Worm (Caenorhabditis elegans) whole organism, L3 larva: ENCODE measurements around the gene E02A10.4.
A peak's percentile ranks its signal among the peaks of the same experiment; 100 is the strongest.

Experiments
- R02D3.7 ChIP-seq: fragments of 150-350 bp; optimal IDR thresholded peaks from 2 replicates; lab custom pipeline; 2014; ENCODE audit warnings: missing biosample characterization, missing genetic modification characterization
- ZK546.5 ChIP-seq: sonication (generic microtip); optimal IDR thresholded peaks from 2 replicates; lab custom pipeline; 2017; ENCODE audit warnings: missing biosample characterization, missing genetic modification characterization
- ama-1 ChIP-seq: fragments of 150-350 bp; optimal IDR thresholded peaks from 2 replicates; lab custom pipeline; 2018
- ceh-16 ChIP-seq: sonication (generic microtip); optimal IDR thresholded peaks from 2 replicates; lab custom pipeline; 2017; ENCODE audit warnings: missing biosample characterization, missing genetic modification characterization
- ceh-28 ChIP-seq: fragments of 150-350 bp; optimal IDR thresholded peaks from 2 replicates; lab custom pipeline; 2014; ENCODE audit warnings: missing biosample characterization, missing genetic modification reagents, missing genetic modification characterization
- ceh-82 ChIP-seq: fragments of 150-350 bp; optimal IDR thresholded peaks from 2 replicates; lab custom pipeline; 2014; ENCODE audit warnings: missing biosample characterization, missing genetic modification characterization
- egl-27 ChIP-seq: sonication (generic microtip); optimal IDR thresholded peaks from 4 replicates; lab custom pipeline; 2017; ENCODE audit warnings: missing biosample characterization, missing genetic modification reagents, missing genetic modification characterization
- egl-5 ChIP-seq: fragments of 150-350 bp; optimal IDR thresholded peaks from 2 replicates; lab custom pipeline; 2017; ENCODE audit warnings: missing biosample characterization, missing genetic modification reagents, missing genetic modification characterization, inconsistent platforms
- elt-1 ChIP-seq: fragments of 150-350 bp; optimal IDR thresholded peaks from 2 replicates; lab custom pipeline; 2014; ENCODE audit warnings: missing biosample characterization, missing genetic modification characterization
- elt-3 ChIP-seq, 3 experiments: fragments of 150-350 bp in 1 of 3; sonication (generic microtip) in 2 of 3; optimal IDR thresholded peaks; 2 replicates in 2 of 3; 4 replicates in 1 of 3; lab custom pipeline; 2014 to 2017; ENCODE audit warnings: missing biosample characterization in 3 of 3, missing genetic modification characterization in 3 of 3
- fkh-2 ChIP-seq: fragments of 150-350 bp; optimal IDR thresholded peaks from 2 replicates; lab custom pipeline; 2014; ENCODE audit warnings: missing biosample characterization, missing genetic modification reagents, missing genetic modification characterization
- fos-1 ChIP-seq: fragments of 150-350 bp; optimal IDR thresholded peaks from 2 replicates; lab custom pipeline; 2014; ENCODE audit warnings: missing biosample characterization, missing genetic modification characterization
- jun-1 ChIP-seq: fragments of 150-350 bp; optimal IDR thresholded peaks from 2 replicates; lab custom pipeline; 2014; ENCODE audit warnings: missing biosample characterization, missing genetic modification reagents, missing genetic modification characterization
- lin-15B ChIP-seq: fragments of 150-350 bp; optimal IDR thresholded peaks from 2 replicates; lab custom pipeline; 2014; ENCODE audit warnings: missing biosample characterization, missing genetic modification characterization
- lin-39 ChIP-seq: fragments of 150-350 bp; optimal IDR thresholded peaks from 2 replicates; lab custom pipeline; 2018; ENCODE audit warnings: missing biosample characterization, missing genetic modification reagents, missing genetic modification characterization
- lsy-12 ChIP-seq: sonication (generic microtip); optimal IDR thresholded peaks from 2 replicates; lab custom pipeline; 2016; ENCODE audit warnings: mild to moderate bottlenecking, missing genetic modification characterization, missing compliant biosample characterization
- mdl-1 ChIP-seq: fragments of 150-350 bp; optimal IDR thresholded peaks from 2 replicates; lab custom pipeline; 2014; ENCODE audit warnings: missing biosample characterization, missing genetic modification characterization
- mml-1 ChIP-seq: fragments of 150-350 bp; sonication (generic microtip); optimal IDR thresholded peaks from 3 replicates; lab custom pipeline; 2014; ENCODE audit warnings: missing biosample characterization, missing genetic modification characterization
- nfya-1 ChIP-seq: sonication (generic microtip); optimal IDR thresholded peaks from 2 replicates; lab custom pipeline; 2017; ENCODE audit warnings: missing genetic modification characterization, mild to moderate bottlenecking, missing compliant biosample characterization, antibody characterized with exemption, moderate library complexity; ENCODE audit not compliant: insufficient read depth
- nhr-11 ChIP-seq: fragments of 150-350 bp; optimal IDR thresholded peaks from 2 replicates; lab custom pipeline; 2014; ENCODE audit warnings: missing biosample characterization, missing genetic modification characterization
- nhr-237 ChIP-seq: fragments of 150-350 bp; optimal IDR thresholded peaks from 2 replicates; lab custom pipeline; 2014; ENCODE audit warnings: missing biosample characterization, missing genetic modification characterization
- nhr-43 ChIP-seq: sonication (generic microtip); optimal IDR thresholded peaks from 2 replicates; lab custom pipeline; 2016; ENCODE audit warnings: mild to moderate bottlenecking, missing genetic modification characterization, missing compliant biosample characterization; ENCODE audit not compliant: poor library complexity, severe bottlenecking
- nhr-67 ChIP-seq: fragments of 150-350 bp; optimal IDR thresholded peaks from 2 replicates; lab custom pipeline; 2014; ENCODE audit warnings: missing biosample characterization, missing genetic modification characterization
- pha-4 ChIP-seq: fragments of 150-350 bp; optimal IDR thresholded peaks from 2 replicates; lab custom pipeline; 2014; ENCODE audit warnings: missing biosample characterization, missing genetic modification reagents, missing genetic modification characterization
- pqm-1 ChIP-seq: fragments of 150-350 bp; optimal IDR thresholded peaks from 2 replicates; lab custom pipeline; 2017; ENCODE audit warnings: missing biosample characterization, missing genetic modification characterization, inconsistent platforms
- sea-2 ChIP-seq: fragments of 150-350 bp; sonication (generic microtip); optimal IDR thresholded peaks from 4 replicates; lab custom pipeline; 2014; ENCODE audit warnings: missing biosample characterization, missing genetic modification reagents, missing genetic modification characterization
- skn-1 ChIP-seq: fragments of 150-350 bp; optimal IDR thresholded peaks from 2 replicates; lab custom pipeline; 2014; ENCODE audit warnings: missing biosample characterization, missing genetic modification characterization
- snpc-4 ChIP-seq: fragments of 150-350 bp; optimal IDR thresholded peaks from 2 replicates; lab custom pipeline; 2014; ENCODE audit warnings: missing biosample characterization, missing genetic modification characterization
- unc-62 ChIP-seq: fragments of 150-350 bp; sonication (generic microtip); optimal IDR thresholded peaks from 4 replicates; lab custom pipeline; 2014; ENCODE audit warnings: missing biosample characterization, missing genetic modification reagents, missing genetic modification characterization
- zag-1 ChIP-seq: fragments of 150-350 bp; optimal IDR thresholded peaks from 2 replicates; lab custom pipeline; 2014; ENCODE audit warnings: missing biosample characterization, missing genetic modification characterization
- ztf-11 ChIP-seq: fragments of 150-350 bp; optimal IDR thresholded peaks from 2 replicates; lab custom pipeline; 2014; ENCODE audit warnings: missing biosample characterization, missing genetic modification characterization

Gene E02A10.4

DNA sequence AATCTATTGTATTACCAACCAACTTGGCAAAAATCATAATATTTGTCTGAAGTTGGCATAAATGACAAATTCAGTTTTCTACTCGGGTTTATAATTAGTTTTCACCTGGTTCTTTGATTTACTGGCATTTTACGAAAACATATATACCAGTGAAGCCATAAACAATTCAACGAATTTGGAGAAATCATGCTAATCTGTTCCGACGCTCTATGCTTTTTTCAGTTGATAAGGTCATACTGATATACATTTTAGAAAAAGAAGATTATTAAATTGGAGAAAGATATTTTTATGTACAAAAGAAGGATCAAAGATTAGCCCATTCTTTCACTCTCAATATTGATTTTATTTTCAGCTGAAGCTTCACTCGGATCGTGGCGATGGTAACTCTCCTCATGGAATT lies 19.0 kb upstream of the E02A10.4 start:
- TF ChIP-seq nhr-43 (tag; lab: Kevin White, UChicago) (no peak), nhr-67 (tag; lab: Kevin White, UChicago) (no peak), ZK546.5 (tag; lab: Kevin White, UChicago) (no peak), jun-1 (tag; lab: Kevin White, UChicago) (no peak), sea-2 (GFP tag; lab: Kevin White, UChicago) (no peak)
- TF ChIP-seq, all 47 proteins: peak for 0

DNA sequence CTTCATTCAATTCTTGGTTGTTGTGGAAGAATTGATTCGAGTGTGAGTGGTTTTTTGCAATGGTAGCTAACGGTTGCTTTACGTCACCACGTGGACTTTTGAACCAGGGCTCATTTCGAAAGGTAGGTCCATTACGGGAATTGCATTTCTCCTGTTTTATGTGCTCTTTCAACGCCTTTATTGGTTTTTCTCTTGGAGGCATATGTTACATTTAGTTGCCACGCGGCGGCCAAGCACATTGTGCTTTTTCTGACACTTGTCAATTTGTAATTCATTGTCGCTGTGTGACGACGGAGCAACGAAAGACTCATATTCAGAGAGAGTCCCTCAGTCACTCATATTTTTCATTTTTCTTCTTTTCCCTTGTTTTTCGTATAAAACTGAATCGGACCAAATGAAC lies 17.0 kb upstream of the E02A10.4 start:
- TF ChIP-seq nhr-11 (tag; lab: Kevin White, UChicago) (no peak), elt-3 (tag; optimal IDR thresholded peaks at IDR 0.05; lab: Kevin White, UChicago) (no peak), ztf-11 (tag; lab: Kevin White, UChicago) (no peak), elt-1 (no peak), ZK546.5 (tag; lab: Kevin White, UChicago) (no peak), fos-1 (tag; lab: Kevin White, UChicago) (no peak), pqm-1 (tag; lab: Kevin White, UChicago) (no peak), pha-4 (tag; lab: Kevin White, UChicago) (no peak), ceh-28 (no peak), R02D3.7 (tag; lab: Kevin White, UChicago) (no peak), sea-2 (GFP tag; lab: Kevin White, UChicago) (no peak), mml-1 (tag; lab: Kevin White, UChicago) (no peak), ceh-16 (tag; lab: Kevin White, UChicago) (no peak), lsy-12 (tag; lab: Kevin White, UChicago) (no peak), mdl-1 (no peak), snpc-4 (tag; lab: Kevin White, UChicago) (no peak), nhr-237 (tag; lab: Kevin White, UChicago) (no peak)

DNA sequence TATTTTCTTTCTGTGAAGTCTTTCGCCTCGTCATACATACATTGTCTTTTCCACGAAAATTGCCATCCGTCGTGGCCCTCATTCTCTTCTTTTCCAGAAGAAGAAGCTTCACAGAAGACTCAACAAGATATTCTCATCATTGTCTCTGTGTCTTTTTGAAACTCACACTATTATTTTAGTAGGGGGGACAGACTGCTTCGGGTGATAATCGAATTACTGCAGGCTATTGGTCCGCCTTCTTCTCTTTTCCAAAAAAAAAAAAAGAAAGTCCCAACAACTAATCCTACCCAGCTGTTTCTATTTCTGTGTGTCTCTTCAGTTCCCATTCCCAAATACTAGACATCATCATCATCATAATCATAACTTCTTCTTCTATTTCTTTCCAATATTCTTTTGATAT lies 15.7 kb upstream of the E02A10.4 start:
- TF ChIP-seq mml-1 (tag; lab: Kevin White, UChicago) (no peak), egl-5 (tag; lab: Kevin White, UChicago) (peak; percentile 23)

DNA sequence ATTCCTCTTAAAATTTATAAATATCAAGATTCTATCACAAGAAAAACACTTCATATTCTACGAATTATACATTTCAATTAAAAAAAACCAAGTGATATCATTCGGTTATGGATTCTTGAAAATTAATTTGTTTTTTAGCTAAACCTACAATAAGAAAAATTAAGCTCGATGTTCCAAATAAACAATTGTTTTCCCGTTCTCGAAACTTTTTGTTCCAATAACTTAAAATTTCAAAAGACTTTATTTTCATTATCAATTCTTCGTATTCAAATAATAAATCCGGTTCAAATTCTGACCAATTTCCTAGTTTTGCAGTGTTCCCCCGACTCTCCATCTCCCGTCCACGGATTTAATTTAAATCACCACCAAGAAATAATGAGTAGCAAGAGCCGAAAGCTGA lies 11.5 kb upstream of the E02A10.4 start, which contains the start of gene E02A10.3:
Gene E02A10.3, plus strand, starts transcription at position 301 of the 400 bp plus-strand sequence.
- TF ChIP-seq sea-2 (GFP tag; lab: Kevin White, UChicago) (no peak), zag-1 (tag; lab: Kevin White, UChicago) (no peak), skn-1 (tag; lab: Kevin White, UChicago) (no peak), egl-27 (no peak), nhr-43 (tag; lab: Kevin White, UChicago) (no peak), nhr-11 (tag; lab: Kevin White, UChicago) (no peak)

DNA sequence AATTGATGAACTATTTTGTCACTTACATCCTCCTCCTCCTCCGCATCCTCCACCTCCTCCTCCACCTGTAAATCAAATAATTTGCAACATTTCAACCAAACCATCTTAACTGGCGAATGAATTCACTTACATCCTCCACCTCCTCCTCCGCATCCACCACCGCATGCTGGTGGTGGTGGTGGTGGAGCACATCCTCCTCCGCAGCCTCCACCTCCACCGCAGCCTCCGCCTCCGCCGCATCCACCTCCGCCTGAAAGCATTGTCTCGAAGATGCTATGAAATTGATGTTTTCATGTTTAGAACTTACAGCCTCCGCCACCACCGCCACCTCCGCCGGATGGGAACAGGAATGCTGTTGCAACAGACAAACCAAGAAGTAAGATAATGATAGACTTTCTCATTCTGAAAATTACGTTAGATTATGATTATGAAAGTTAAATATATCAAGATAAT lies 8.8 kb upstream of the E02A10.4 start, which contains the start of gene grl-23:
Gene grl-23, minus strand, starts transcription at position 403 of the 453 bp plus-strand sequence.
- no peak for TF ChIP-seq nhr-67 (tag; lab: Kevin White, UChicago)
- no peak for TF ChIP-seq pqm-1 (tag; lab: Kevin White, UChicago)
- TF ChIP-seq egl-27: no peak
- no peak for TF ChIP-seq pha-4 (tag; lab: Kevin White, UChicago)
- no peak for TF ChIP-seq egl-5 (tag; lab: Kevin White, UChicago)
- no peak for TF ChIP-seq ceh-82 (tag; lab: Kevin White, UChicago)
- TF ChIP-seq R02D3.7 (tag; lab: Kevin White, UChicago): no peak
- no peak for TF ChIP-seq nfya-1 (tag; lab: Kevin White, UChicago)
- no peak for TF ChIP-seq snpc-4 (tag; lab: Kevin White, UChicago)
- TF ChIP-seq nhr-43 (tag; lab: Kevin White, UChicago): no peak
- no peak for TF ChIP-seq ama-1
- no peak for TF ChIP-seq fos-1 (tag; lab: Kevin White, UChicago)
- TF ChIP-seq lsy-12 (tag; lab: Kevin White, UChicago): no peak
- TF ChIP-seq fkh-2: no peak
- TF ChIP-seq lin-39 (tag; lab: Kevin White, UChicago): no peak
- no peak for TF ChIP-seq unc-62 (GFP tag; lab: Kevin White, UChicago)
- no peak for TF ChIP-seq lin-15B
- no peak for TF ChIP-seq jun-1 (tag; lab: Kevin White, UChicago)
- TF ChIP-seq elt-1: no peak
